Worm (Caenorhabditis elegans) whole organism, L2 larva: ENCODE measurements around the gene ugt-2.

Source experiments
- lin-39 ChIP-seq: fragments of 150-350 bp; optimal IDR thresholded peaks from 2 replicates; lab custom pipeline; 2014; ENCODE audit warnings: missing biosample characterization, missing genetic modification reagents, missing genetic modification characterization
- unc-39 ChIP-seq: fragments of 150-350 bp; optimal IDR thresholded peaks from 2 replicates; lab custom pipeline; 2014; ENCODE audit warnings: missing biosample characterization, missing genetic modification characterization

ce11 chrV:10352928-10353427, 45.6 kb upstream of the ugt-2 start, which contains the start of gene nol-56:
- TF ChIP-seq lin-39 (no peak), unc-39 (tag; lab: Kevin White, UChicago) (no peak)
